Worm (Caenorhabditis elegans) whole organism, early embryonic: ENCODE results near the gene C16C8.10.

Experiments used
- B0310.2 ChIP-seq: sonication (generic microtip); optimal IDR thresholded peaks from 2 replicates; lab custom pipeline; 2016; ENCODE audit warnings: mild to moderate bottlenecking, missing genetic modification characterization, missing compliant biosample characterization
- aly-1 ChIP-seq: sonication (generic microtip); optimal IDR thresholded peaks from 2 replicates; lab custom pipeline; 2016; ENCODE audit warnings: missing genetic modification characterization, missing compliant biosample characterization
- ceh-13 ChIP-seq: fragments of 200-800 bp; sonication (Bioruptor generic); optimal IDR thresholded peaks from 2 replicates; lab custom pipeline; 2018; ENCODE audit warnings: mild to moderate bottlenecking, missing genetic modification characterization, missing compliant biosample characterization
- tbx-11 ChIP-seq: fragments of 200-800 bp; sonication (Bioruptor generic); IDR thresholded peaks from 2 replicates; pipeline ENCODE4 v1.3.6; 2022; ENCODE audit warnings: missing genetic modification characterization, missing compliant biosample characterization
- tra-4 ChIP-seq: sonication (generic microtip); optimal IDR thresholded peaks from 2 replicates; lab custom pipeline; 2017; ENCODE audit warnings: missing genetic modification characterization, missing compliant biosample characterization

DNA sequence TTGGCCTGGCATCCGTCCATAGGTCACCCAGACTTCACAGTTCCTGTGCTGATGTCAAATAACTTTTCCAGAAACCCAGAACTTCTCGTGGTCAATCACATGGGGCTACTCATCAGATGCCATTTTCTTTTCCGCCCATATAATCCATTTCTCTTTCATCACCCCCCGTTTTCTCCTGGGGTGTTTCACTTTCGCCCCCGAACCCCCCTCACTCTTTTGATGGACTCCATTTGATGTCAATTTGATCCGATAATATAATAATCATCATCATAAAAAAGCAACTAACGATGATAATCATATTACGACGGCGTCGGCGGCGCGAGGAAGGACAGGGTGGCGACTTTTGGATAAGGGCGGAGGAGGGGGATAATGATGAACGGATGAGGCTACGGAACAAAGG is 26.2 kb downstream of the C16C8.10 start:
- TF ChIP-seq B0310.2 (no peak), tra-4 (tag; lab: Kevin White, UChicago) (no peak), aly-1 (tag; lab: Kevin White, UChicago) (no peak), ceh-13 (GFP tag; lab: Kevin White, UChicago) (no peak), tbx-11 (GFP tag; lab: Robert Waterston, UW) (no peak)
